Fruit fly (Drosophila melanogaster): ENCODE data around the gene hyd.

Gene hyd

dm6 chr3R:9733150-9733549 lies 7.7 kb upstream of the hyd start, which contains the start of gene alphaTub85E:
alphaTub85E (minus strand) TSS chr3R:9733250.
- no peak for TF ChIP-seq Myc (optimal IDR thresholded peaks at IDR 0.05)
- TF ChIP-seq tai (GFP tag; optimal IDR thresholded peaks at IDR 0.05): no peak
- TF ChIP-seq dl (GFP tag; optimal IDR thresholded peaks at IDR 0.05; ENCODE audit: insufficient read depth in 1 of 2, partially characterized antibody in 2 of 2): no peak
- TF ChIP-seq fru (GFP tag; optimal IDR thresholded peaks at IDR 0.05): no peak
- TF ChIP-seq Jra (GFP tag; optimal IDR thresholded peaks at IDR 0.05): no peak
- TF ChIP-seq HLH106 (tag; optimal IDR thresholded peaks at IDR 0.05): no peak
- TF ChIP-seq Hnf4 (GFP tag; optimal IDR thresholded peaks at IDR 0.05): no peak
- TF ChIP-seq woc (GFP tag; optimal IDR thresholded peaks at IDR 0.05): no peak
- no peak for TF ChIP-seq Sp1 (GFP tag; optimal IDR thresholded peaks at IDR 0.05)
- no peak for TF ChIP-seq Vsx2 (GFP tag; optimal IDR thresholded peaks at IDR 0.05; ENCODE audit: partially characterized antibody)
- no peak for TF ChIP-seq Dif (GFP tag; optimal IDR thresholded peaks at IDR 0.05; ENCODE audit: partially characterized antibody)
- no peak for TF ChIP-seq Hr83 (GFP tag; optimal IDR thresholded peaks at IDR 0.05; ENCODE audit: poor library complexity, severe bottlenecking)
- no peak for TF ChIP-seq usp (GFP tag; optimal IDR thresholded peaks at IDR 0.05)
- TF ChIP-seq Mio (GFP tag; optimal IDR thresholded peaks at IDR 0.05): no peak
- no peak for TF ChIP-seq CG32264 (GFP tag; optimal IDR thresholded peaks at IDR 0.05)
- no peak for TF ChIP-seq sv (GFP tag; optimal IDR thresholded peaks at IDR 0.05)
- TF ChIP-seq h (GFP tag; optimal IDR thresholded peaks at IDR 0.05): no peak

dm6 chr3R:9730784-9731183 lies 5.4 kb upstream of the hyd start, which contains the start of gene FoxP:
FoxP (minus strand) TSS chr3R:9730872.
- TF ChIP-seq Vsx2 (GFP tag; optimal IDR thresholded peaks at IDR 0.05; ENCODE audit: partially characterized antibody) (peak; percentile 94), CrebA (GFP tag; optimal IDR thresholded peaks at IDR 0.05; ENCODE audit: borderline replicate concordance) (no peak), Dif (GFP tag; optimal IDR thresholded peaks at IDR 0.05; ENCODE audit: partially characterized antibody) (peak; percentile 59)

DNA sequence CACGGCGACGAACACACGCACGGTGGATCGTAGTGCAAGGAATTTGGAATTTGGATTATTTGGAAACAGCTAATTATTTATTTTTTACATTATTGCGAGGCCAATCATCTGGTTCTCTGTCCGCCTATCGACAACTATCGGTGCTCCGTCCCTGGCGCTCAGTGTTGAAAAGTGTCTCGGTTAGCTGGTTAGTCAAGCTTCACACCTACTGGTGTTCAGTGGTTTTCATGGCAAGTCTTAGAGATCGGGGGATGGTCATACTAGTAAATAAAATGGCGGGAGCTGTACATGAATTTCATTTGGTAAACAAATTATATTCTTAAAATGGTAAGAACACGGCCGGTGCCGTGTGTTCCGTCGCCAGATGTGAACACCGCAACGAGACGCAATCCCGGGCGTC lies 14.5 kb downstream of the hyd start, which contains the start of the genes trbd and dmt:
trbd (minus strand) TSS at position 152 of the 400 bp plus-strand sequence.
dmt (plus strand) TSS at position 257 of the 400 bp plus-strand sequence.
- TF ChIP-seq Dif (GFP tag; optimal IDR thresholded peaks at IDR 0.05; ENCODE audit: partially characterized antibody) (no peak), Hr83 (GFP tag; optimal IDR thresholded peaks at IDR 0.05; ENCODE audit: poor library complexity, severe bottlenecking) (peak; percentile 71), Jra (GFP tag; optimal IDR thresholded peaks at IDR 0.05) (no peak), OdsH (GFP tag; optimal IDR thresholded peaks at IDR 0.05) (peak; percentile 50), CG9705 (GFP tag; optimal IDR thresholded peaks at IDR 0.05) (peak; percentile 33), jim (GFP tag; optimal IDR thresholded peaks at IDR 0.05) (no peak), sv (GFP tag; optimal IDR thresholded peaks at IDR 0.05) (peak; percentile 37), Rel (GFP tag; optimal IDR thresholded peaks at IDR 0.05) (no peak), Rel (tag; optimal IDR thresholded peaks at IDR 0.05) (peak; percentile 93), GATAd (GFP tag; optimal IDR thresholded peaks at IDR 0.05) (no peak), brk (GFP tag; optimal IDR thresholded peaks at IDR 0.05) (no peak), Hr78 (GFP tag; optimal IDR thresholded peaks at IDR 0.05) (no peak), Vsx2 (GFP tag; optimal IDR thresholded peaks at IDR 0.05; ENCODE audit: partially characterized antibody) (peak; percentile 100), psq (GFP tag; optimal IDR thresholded peaks at IDR 0.05) (no peak)

DNA sequence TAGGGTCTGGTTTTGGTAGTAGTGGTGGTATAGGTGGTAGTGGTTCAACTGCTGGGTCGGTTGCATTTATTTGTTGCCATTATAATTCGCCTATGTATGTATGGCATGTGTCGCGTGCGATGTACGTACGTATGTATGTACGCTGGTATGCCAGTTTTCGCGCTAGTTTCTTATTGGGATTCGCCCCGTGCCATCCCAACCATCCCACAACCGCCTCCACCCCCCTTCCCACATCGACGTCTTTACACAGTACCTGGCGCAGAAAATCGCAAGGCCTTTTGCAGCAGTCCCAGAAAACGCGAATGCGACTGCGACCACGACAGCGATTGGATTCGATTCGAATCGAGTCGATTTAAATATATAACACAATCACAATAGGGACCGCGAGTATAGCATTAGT lies 15.2 kb downstream of the hyd start:
- no peak for TF ChIP-seq Dfd (GFP tag; optimal IDR thresholded peaks at IDR 0.05)
- TF ChIP-seq pan (optimal IDR thresholded peaks at IDR 0.05): no peak
- no peak for TF ChIP-seq Jra (GFP tag; optimal IDR thresholded peaks at IDR 0.05)
- no peak for TF ChIP-seq dmrt93B (GFP tag; optimal IDR thresholded peaks at IDR 0.05)
- no peak for TF ChIP-seq Sp1 (GFP tag; optimal IDR thresholded peaks at IDR 0.05)
- no peak for TF ChIP-seq Hr78 (GFP tag; optimal IDR thresholded peaks at IDR 0.05)
- no peak for TF ChIP-seq lola (GFP tag; optimal IDR thresholded peaks at IDR 0.05)
- no peak for TF ChIP-seq jim (GFP tag; optimal IDR thresholded peaks at IDR 0.05)
- no peak for TF ChIP-seq Dif (GFP tag; optimal IDR thresholded peaks at IDR 0.05; ENCODE audit: partially characterized antibody)
- TF ChIP-seq dsf (GFP tag; optimal IDR thresholded peaks at IDR 0.05; ENCODE audit: borderline replicate concordance): no peak
- no peak for TF ChIP-seq Abd-B (GFP tag; optimal IDR thresholded peaks at IDR 0.05)
- TF ChIP-seq usp (GFP tag; optimal IDR thresholded peaks at IDR 0.05): no peak

All from whole organism, wandering third instar larva.